Fruit fly (Drosophila melanogaster) whole organism, embryonic: ENCODE data around the gene tral.

ENCODE experiments used
- Atf6 ChIP-seq: fragments of 200-800 bp; sonication (Bioruptor generic); IDR thresholded peaks from 2 replicates; pipeline ENCODE4 v1.3.6; 2022; ENCODE audit warnings: missing biosample characterization, missing genetic modification characterization
- BtbVII ChIP-seq: fragments of 200-800 bp; sonication (Bioruptor generic); optimal IDR thresholded peaks from 3 replicates; lab custom pipeline; 2017; ENCODE audit warnings: missing biosample characterization, mild to moderate bottlenecking, missing genetic modification characterization
- C15 ChIP-seq: fragments of 200-800 bp; sonication (Bioruptor generic); IDR thresholded peaks from 3 replicates; pipeline ENCODE4 v1.3.6; 2022; ENCODE audit warnings: missing biosample characterization, missing genetic modification characterization
- CG1024 ChIP-seq: fragments of 200-800 bp; sonication (Bioruptor generic); IDR thresholded peaks from 2 replicates; pipeline ENCODE4 v1.3.6; 2022; ENCODE audit warnings: missing biosample characterization, missing genetic modification characterization
- CG10274 ChIP-seq: fragments of 200-800 bp; sonication (Bioruptor generic); optimal IDR thresholded peaks from 3 replicates; lab custom pipeline; 2017; ENCODE audit warnings: missing biosample characterization, mild to moderate bottlenecking, missing genetic modification characterization
- CG10462 ChIP-seq: fragments of 200-800 bp; sonication (Bioruptor generic); optimal IDR thresholded peaks from 2 replicates; lab custom pipeline; 2016; ENCODE audit warnings: missing biosample characterization, missing genetic modification characterization
- CG11093 ChIP-seq: fragments of 200-800 bp; sonication (Bioruptor generic); IDR thresholded peaks from 3 replicates; pipeline ENCODE4 v1.3.6; 2022; ENCODE audit warnings: missing biosample characterization, missing genetic modification characterization
- CG12236 ChIP-seq: fragments of 200-800 bp; sonication (Bioruptor generic); optimal IDR thresholded peaks from 2 replicates; lab custom pipeline; 2016; ENCODE audit warnings: missing biosample characterization, missing genetic modification characterization
- CG13123 ChIP-seq: fragments of 200-800 bp; sonication (Bioruptor generic); optimal IDR thresholded peaks from 2 replicates; lab custom pipeline; 2016; ENCODE audit warnings: missing biosample characterization, missing genetic modification characterization
- CG13296 ChIP-seq: fragments of 200-800 bp; sonication (Bioruptor generic); optimal IDR thresholded peaks from 3 replicates; lab custom pipeline; 2018; ENCODE audit warnings: missing biosample characterization, mild to moderate bottlenecking, missing genetic modification characterization
- CG1602 ChIP-seq: fragments of 200-800 bp; sonication (Bioruptor generic); optimal IDR thresholded peaks from 3 replicates; lab custom pipeline; 2016; ENCODE audit warnings: missing biosample characterization, missing genetic modification characterization
- CG17359 ChIP-seq: fragments of 200-800 bp; sonication (Bioruptor generic); optimal IDR thresholded peaks from 3 replicates; lab custom pipeline; 2018; ENCODE audit warnings: missing biosample characterization, mild to moderate bottlenecking, missing genetic modification characterization, moderate library complexity
- CG17385 ChIP-seq: fragments of 200-800 bp; sonication (Bioruptor generic); optimal IDR thresholded peaks from 3 replicates; lab custom pipeline; 2018; ENCODE audit warnings: missing biosample characterization, mild to moderate bottlenecking, missing genetic modification characterization
- CG2116 ChIP-seq: fragments of 200-800 bp; sonication (Bioruptor generic); optimal IDR thresholded peaks from 3 replicates; lab custom pipeline; 2018; ENCODE audit warnings: missing biosample characterization, mild to moderate bottlenecking, missing genetic modification characterization
- CG31365 ChIP-seq: fragments of 200-800 bp; sonication (Bioruptor generic); optimal IDR thresholded peaks from 2 replicates; lab custom pipeline; 2018; ENCODE audit warnings: missing biosample characterization, mild to moderate bottlenecking, missing genetic modification characterization
- CG32772 ChIP-seq: fragments of 200-800 bp; sonication (Bioruptor generic); IDR thresholded peaks from 2 replicates; pipeline ENCODE4 v1.3.6; 2022; ENCODE audit warnings: missing biosample characterization, missing genetic modification characterization
- CG34224 ChIP-seq: fragments of 200-800 bp; sonication (Bioruptor generic); IDR thresholded peaks from 3 replicates; pipeline ENCODE4 v1.3.6; 2022; ENCODE audit warnings: missing biosample characterization, missing genetic modification characterization; ENCODE audit not compliant: partially characterized antibody
- CG4328 ChIP-seq: fragments of 200-800 bp; sonication (Bioruptor generic); optimal IDR thresholded peaks from 3 replicates; lab custom pipeline; 2017; ENCODE audit warnings: missing biosample characterization, missing genetic modification reagents, missing genetic modification characterization
- CG4617 ChIP-seq: fragments of 200-800 bp; sonication (Bioruptor generic); optimal IDR thresholded peaks from 3 replicates; lab custom pipeline; 2016; ENCODE audit warnings: missing biosample characterization, missing genetic modification characterization, borderline replicate concordance
- CG4707 ChIP-seq: fragments of 200-800 bp; sonication (Bioruptor generic); optimal IDR thresholded peaks from 2 replicates; lab custom pipeline; 2018; ENCODE audit warnings: missing biosample characterization, mild to moderate bottlenecking, missing genetic modification characterization, moderate library complexity
- CG7357 ChIP-seq: fragments of 200-800 bp; sonication (Bioruptor generic); IDR thresholded peaks from 3 replicates; pipeline ENCODE4 v1.3.6; 2022; ENCODE audit warnings: missing biosample characterization, missing genetic modification characterization
- CG8478 ChIP-seq: fragments of >200 bp; optimal IDR thresholded peaks from 2 replicates; lab custom pipeline; 2018
- Fer1 ChIP-seq: fragments of 200-800 bp; sonication (Bioruptor generic); optimal IDR thresholded peaks from 2 replicates; lab custom pipeline; 2017; ENCODE audit warnings: missing biosample characterization, mild to moderate bottlenecking, missing genetic modification characterization
- Fer2 ChIP-seq: fragments of 200-800 bp; sonication (Bioruptor generic); optimal IDR thresholded peaks from 2 replicates; lab custom pipeline; 2018; ENCODE audit warnings: missing biosample characterization, mild to moderate bottlenecking, missing genetic modification characterization, moderate library complexity
- HLH54F ChIP-seq: fragments of 200-800 bp; sonication (Bioruptor generic); optimal IDR thresholded peaks from 3 replicates; lab custom pipeline; 2016; ENCODE audit warnings: missing biosample characterization, missing genetic modification characterization
- HLHmδ ChIP-seq: fragments of 200-800 bp; sonication (Bioruptor generic); optimal IDR thresholded peaks from 2 replicates; lab custom pipeline; 2018; ENCODE audit warnings: missing biosample characterization, mild to moderate bottlenecking, missing genetic modification characterization, moderate library complexity
- MESR4 ChIP-seq: fragments of 200-800 bp; sonication (Bioruptor generic); optimal IDR thresholded peaks from 2 replicates; lab custom pipeline; 2018; ENCODE audit warnings: missing biosample characterization, mild to moderate bottlenecking, missing genetic modification characterization, moderate library complexity
- MTF-1 ChIP-seq: fragments of 200-800 bp; sonication (Bioruptor generic); optimal IDR thresholded peaks from 2 replicates; lab custom pipeline; 2018; ENCODE audit warnings: missing biosample characterization, mild to moderate bottlenecking, missing genetic modification characterization, borderline replicate concordance
- Nf-YA ChIP-seq: fragments of 200-800 bp; sonication (Bioruptor generic); IDR thresholded peaks from 2 replicates; pipeline ENCODE4 v1.3.6; 2022; ENCODE audit warnings: missing biosample characterization, missing genetic modification characterization
- Oaz ChIP-seq: fragments of 200-800 bp; sonication (Bioruptor generic); IDR thresholded peaks from 2 replicates; pipeline ENCODE4 v1.3.6; 2022; ENCODE audit warnings: missing biosample characterization, missing genetic modification characterization
- Optix ChIP-seq: fragments of 200-800 bp; sonication (Bioruptor generic); IDR thresholded peaks from 3 replicates; pipeline ENCODE4 v1.3.6; 2022; ENCODE audit warnings: missing biosample characterization, missing genetic modification characterization
- Sin3A ChIP-seq: fragments of >200 bp; optimal IDR thresholded peaks from 2 replicates; lab custom pipeline; 2018
- Spps ChIP-seq: fragments of 200-800 bp; sonication (Bioruptor generic); optimal IDR thresholded peaks from 2 replicates; lab custom pipeline; 2018; ENCODE audit warnings: missing biosample characterization, mild to moderate bottlenecking, missing genetic modification characterization
- ap ChIP-seq: fragments of 200-800 bp; sonication (Bioruptor generic); IDR thresholded peaks from 2 replicates; pipeline ENCODE4 v1.3.6; 2022; ENCODE audit warnings: missing biosample characterization, missing genetic modification characterization
- dan ChIP-seq: fragments of 200-800 bp; sonication (Bioruptor generic); IDR thresholded peaks from 2 replicates; pipeline ENCODE4 v1.3.6; 2022; ENCODE audit warnings: missing biosample characterization, missing genetic modification characterization
- dpn ChIP-seq, 2 experiments: fragments of 200-800 bp; sonication (Bioruptor generic); optimal IDR thresholded peaks; 3 replicates each; lab custom pipeline; 2016; ENCODE audit warnings: missing biosample characterization in 2 of 2, missing genetic modification characterization in 2 of 2
- ems ChIP-seq: fragments of 200-800 bp; sonication (Bioruptor generic); optimal IDR thresholded peaks from 3 replicates; lab custom pipeline; 2016; ENCODE audit warnings: missing biosample characterization, missing genetic modification characterization
- en ChIP-seq: fragments of 200-800 bp; sonication (Bioruptor generic); optimal IDR thresholded peaks from 2 replicates; lab custom pipeline; 2016; ENCODE audit warnings: missing biosample characterization, missing genetic modification characterization
- ewg ChIP-seq: fragments of 200-800 bp; sonication (Bioruptor generic); optimal IDR thresholded peaks from 3 replicates; lab custom pipeline; 2017; ENCODE audit warnings: mild to moderate bottlenecking, missing biosample characterization, missing genetic modification reagents, missing genetic modification characterization
- gro ChIP-seq: fragments of 200-800 bp; sonication (Bioruptor generic); optimal IDR thresholded peaks from 2 replicates; lab custom pipeline; 2016; ENCODE audit warnings: missing biosample characterization, missing genetic modification characterization
- lmd ChIP-seq: fragments of 200-800 bp; sonication (Bioruptor generic); IDR thresholded peaks from 2 replicates; pipeline ENCODE4 v1.3.6; 2022; ENCODE audit warnings: missing biosample characterization, missing genetic modification characterization
- nmo ChIP-seq: fragments of 200-800 bp; sonication (Bioruptor generic); optimal IDR thresholded peaks from 2 replicates; lab custom pipeline; 2018; ENCODE audit warnings: missing biosample characterization, mild to moderate bottlenecking, missing genetic modification characterization, moderate library complexity
- pita ChIP-seq: fragments of 200-800 bp; sonication (Bioruptor generic); optimal IDR thresholded peaks from 2 replicates; lab custom pipeline; 2017; ENCODE audit warnings: missing biosample characterization, mild to moderate bottlenecking, missing genetic modification characterization
- pum ChIP-seq: fragments of 200-800 bp; sonication (Bioruptor generic); optimal IDR thresholded peaks from 2 replicates; lab custom pipeline; 2016; ENCODE audit warnings: missing biosample characterization, missing genetic modification characterization
- rib ChIP-seq: fragments of 200-800 bp; sonication (Bioruptor generic); IDR thresholded peaks from 2 replicates; pipeline ENCODE4 v1.3.6; 2022; ENCODE audit warnings: missing biosample characterization, missing genetic modification characterization
- sisA ChIP-seq: fragments of 200-800 bp; sonication (Bioruptor generic); IDR thresholded peaks from 2 replicates; pipeline ENCODE4 v1.3.6; 2022; ENCODE audit warnings: missing biosample characterization, missing genetic modification characterization
- sob ChIP-seq: fragments of 200-800 bp; sonication (Bioruptor generic); IDR thresholded peaks from 2 replicates; pipeline ENCODE4 v1.3.6; 2022; ENCODE audit warnings: missing biosample characterization, missing genetic modification characterization
- tin ChIP-seq: fragments of 200-800 bp; sonication (Bioruptor generic); optimal IDR thresholded peaks from 3 replicates; lab custom pipeline; 2016; ENCODE audit warnings: missing biosample characterization, missing genetic modification characterization
- tna ChIP-seq: fragments of 200-800 bp; sonication (Bioruptor generic); IDR thresholded peaks from 2 replicates; pipeline ENCODE4 v1.3.6; 2022; ENCODE audit warnings: missing biosample characterization, missing genetic modification characterization; ENCODE audit not compliant: partially characterized antibody
- toy ChIP-seq: fragments of 200-800 bp; sonication (Bioruptor generic); IDR thresholded peaks from 2 replicates; pipeline ENCODE4 v1.3.6; 2022; ENCODE audit warnings: missing biosample characterization, missing genetic modification characterization
- unc-4 ChIP-seq: fragments of 200-800 bp; sonication (Bioruptor generic); IDR thresholded peaks from 2 replicates; pipeline ENCODE4 v1.3.6; 2022; ENCODE audit warnings: missing biosample characterization, missing genetic modification characterization; ENCODE audit not compliant: partially characterized antibody
- wdn ChIP-seq: fragments of 200-800 bp; sonication (Bioruptor generic); IDR thresholded peaks from 2 replicates; pipeline ENCODE4 v1.3.6; 2022; ENCODE audit warnings: missing biosample characterization, missing genetic modification characterization

tral gene

DNA sequence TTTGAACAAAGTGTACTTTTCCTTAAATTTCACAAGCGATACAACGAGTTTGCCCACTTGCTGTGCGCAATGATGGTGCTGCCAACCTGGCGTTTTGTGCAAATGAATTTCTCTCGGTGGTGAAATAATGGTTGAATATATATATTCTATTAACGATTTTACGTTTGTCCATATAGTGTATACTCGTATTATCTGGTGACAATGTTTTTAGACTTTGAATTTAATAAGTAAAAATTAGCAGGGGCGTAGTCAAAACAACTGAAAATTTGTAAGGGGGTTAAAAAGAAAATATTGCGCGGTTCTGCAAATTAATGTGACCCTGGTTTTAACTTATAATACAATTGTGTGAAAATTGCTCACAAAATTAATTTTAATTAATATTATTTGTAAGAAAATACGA, 9.1 kb downstream of the tral start, which contains the start of the genes ver and Gcn5 (continued):
- TF ChIP-seq nmo (GFP tag; lab: Kevin White, UChicago) (peak; percentile 94), CG4328 (GFP tag; lab: Kevin White, UChicago) (peak; percentile 74), CG32772 (GFP tag; lab: Robert Waterston, UW) (peak; percentile 93), MTF-1 (GFP tag; lab: Kevin White, UChicago) (peak; percentile 71), Atf6 (GFP tag; lab: Robert Waterston, UW) (peak; percentile 89), lmd (GFP tag; lab: Robert Waterston, UW) (peak; percentile 95), ems (peak; percentile 90), Oaz (GFP tag; lab: Robert Waterston, UW) (peak; percentile 78), CG1602 (GFP tag; lab: Kevin White, UChicago) (peak; percentile 92), CG12236 (GFP tag; lab: Kevin White, UChicago) (peak; percentile 18), pum (GFP tag; lab: Kevin White, UChicago) (peak; percentile 85), CG17385 (GFP tag; lab: Kevin White, UChicago) (peak; percentile 88), C15 (GFP tag; lab: Robert Waterston, UW) (peak; percentile 87; the same call in 2 of the 3 replicates), CG7357 (peak; percentile 85), Fer2 (tag; lab: Kevin White, UChicago) (peak; percentile 84), CG2116 (GFP tag; lab: Kevin White, UChicago) (peak; percentile 81), CG4707 (GFP tag; lab: Kevin White, UChicago) (peak; percentile 65), rib (GFP tag; lab: Robert Waterston, UW) (peak; percentile 84), CG17359 (peak; percentile 94), CG11093 (GFP tag; lab: Robert Waterston, UW) (peak; percentile 89), gro (peak; percentile 56), wdn (GFP tag; lab: Robert Waterston, UW) (peak; percentile 82), sob (peak; percentile 94), ap (peak; percentile 84), pita (GFP tag; lab: Kevin White, UChicago) (no peak), en (GFP tag; lab: Kevin White, UChicago) (peak; percentile 7), CG10462 (GFP tag; lab: Kevin White, UChicago) (peak; percentile 82), unc-4 (GFP tag; lab: Robert Waterston, UW) (no peak), HLHmδ (GFP tag; lab: Kevin White, UChicago) (no peak), dan (peak; percentile 66), CG13296 (GFP tag; lab: Kevin White, UChicago) (peak; percentile 92), CG10274 (GFP tag; lab: Kevin White, UChicago) (peak; percentile 75), dpn (GFP tag; optimal IDR thresholded peaks at IDR 0.05; lab: Kevin White, UChicago) (peak; percentile 85 to 90), tna (GFP tag; lab: Robert Waterston, UW) (no peak), CG1024 (GFP tag; lab: Robert Waterston, UW) (peak; percentile 90), CG31365 (peak; percentile 65), HLH54F (peak; percentile 89), Nf-YA (GFP tag; lab: Robert Waterston, UW) (peak; percentile 86), Optix (GFP tag; lab: Robert Waterston, UW) (peak; percentile 87), Sin3A (lab: Kevin White, UChicago) (peak; percentile 31), CG8478 (lab: Kevin White, UChicago) (no peak), toy (peak; percentile 69; the same call in 1 of the 2 replicates), Fer1 (GFP tag; lab: Kevin White, UChicago) (peak; percentile 89), Spps (tag; lab: Kevin White, UChicago) (peak; percentile 77), ewg (GFP tag; lab: Kevin White, UChicago) (peak; percentile 90), MESR4 (peak; percentile 89), CG4617 (peak; percentile 74), CG34224 (GFP tag; lab: Robert Waterston, UW) (peak; percentile 24; the same call in 1 of the 3 replicates), BtbVII (GFP tag; lab: Kevin White, UChicago) (peak; percentile 90), tin (peak; percentile 86), CG13123 (GFP tag; lab: Kevin White, UChicago) (peak; percentile 70), sisA (GFP tag; lab: Robert Waterston, UW) (peak; percentile 92)
